Worm (Caenorhabditis elegans) whole organism, late embryonic: Measurements from ENCODE around the gene erd-2.1.
A peak's percentile ranks its signal among the peaks of the same experiment; 100 is the strongest.

ENCODE experiments used
- F13H6.1 ChIP-seq: sonication (generic microtip); optimal IDR thresholded peaks from 2 replicates; lab custom pipeline; 2016; ENCODE audit warnings: missing genetic modification characterization, missing compliant biosample characterization
- K02D7.2 ChIP-seq: sonication (generic microtip); optimal IDR thresholded peaks from 2 replicates; lab custom pipeline; 2017; ENCODE audit warnings: mild to moderate bottlenecking, missing genetic modification characterization, missing compliant biosample characterization
- K09A11.1 ChIP-seq: sonication (generic microtip); optimal IDR thresholded peaks from 2 replicates; lab custom pipeline; 2017; ENCODE audit warnings: antibody characterized with exemption, mild to moderate bottlenecking, missing genetic modification characterization, missing compliant biosample characterization; ENCODE audit not compliant: insufficient read depth
- T23F11.4 ChIP-seq: fragments of 200-800 bp; sonication (Bioruptor generic); optimal IDR thresholded peaks from 2 replicates; lab custom pipeline; 2018; ENCODE audit warnings: mild to moderate bottlenecking, missing genetic modification characterization, missing compliant biosample characterization
- Y22D7AL.16 ChIP-seq: sonication (generic microtip); optimal IDR thresholded peaks from 2 replicates; lab custom pipeline; 2016; ENCODE audit warnings: missing genetic modification characterization, missing compliant biosample characterization
- ceh-14 ChIP-seq: sonication (generic microtip); optimal IDR thresholded peaks from 2 replicates; lab custom pipeline; 2016; ENCODE audit warnings: missing genotype, missing genetic modification characterization, missing compliant biosample characterization
- ceh-19 ChIP-seq: fragments of 200-800 bp; sonication (Bioruptor generic); optimal IDR thresholded peaks from 2 replicates; lab custom pipeline; 2018; ENCODE audit warnings: mild to moderate bottlenecking, missing genetic modification characterization, missing compliant biosample characterization
- ceh-2 ChIP-seq: sonication (generic microtip); optimal IDR thresholded peaks from 2 replicates; lab custom pipeline; 2016; ENCODE audit warnings: missing genotype, missing genetic modification characterization, missing compliant biosample characterization
- ceh-22 ChIP-seq: sonication (generic microtip); optimal IDR thresholded peaks from 2 replicates; lab custom pipeline; 2017; ENCODE audit warnings: missing biosample characterization, missing genetic modification characterization
- ceh-24 ChIP-seq: sonication (generic microtip); optimal IDR thresholded peaks from 2 replicates; lab custom pipeline; 2016; ENCODE audit warnings: mild to moderate bottlenecking, missing genetic modification characterization, missing compliant biosample characterization
- ceh-34 ChIP-seq: sonication (generic microtip); optimal IDR thresholded peaks from 2 replicates; lab custom pipeline; 2016; ENCODE audit warnings: mild to moderate bottlenecking, missing genetic modification characterization, missing compliant biosample characterization
- ceh-45 ChIP-seq: fragments of 200-800 bp; sonication (Bioruptor generic); IDR thresholded peaks from 2 replicates; pipeline ENCODE4 v1.3.6; 2022; ENCODE audit warnings: missing genetic modification reagents, missing genetic modification characterization, missing compliant biosample characterization
- ceh-48 ChIP-seq: sonication (generic microtip); optimal IDR thresholded peaks from 2 replicates; lab custom pipeline; 2016; ENCODE audit warnings: missing genetic modification characterization, inconsistent platforms, missing compliant biosample characterization
- ceh-6 ChIP-seq: fragments of 200-800 bp; sonication (Bioruptor generic); optimal IDR thresholded peaks from 2 replicates; lab custom pipeline; 2018; ENCODE audit warnings: mild to moderate bottlenecking, missing genetic modification characterization, missing compliant biosample characterization
- che-1 ChIP-seq: sonication (generic microtip); optimal IDR thresholded peaks from 2 replicates; lab custom pipeline; 2016; ENCODE audit warnings: mild to moderate bottlenecking, missing genetic modification characterization, missing compliant biosample characterization
- dve-1 ChIP-seq: sonication (generic microtip); optimal IDR thresholded peaks from 2 replicates; lab custom pipeline; 2017; ENCODE audit warnings: antibody characterized with exemption, mild to moderate bottlenecking, missing genetic modification characterization, missing compliant biosample characterization
- elt-2 ChIP-seq: sonication (generic microtip); optimal IDR thresholded peaks from 2 replicates; lab custom pipeline; 2016; ENCODE audit warnings: missing genetic modification reagents, missing genetic modification characterization, missing compliant biosample characterization
- elt-4 ChIP-seq: sonication (generic microtip); optimal IDR thresholded peaks from 2 replicates; lab custom pipeline; 2016; ENCODE audit warnings: missing genetic modification characterization, missing compliant biosample characterization
- ets-4 ChIP-seq: sonication (generic microtip); optimal IDR thresholded peaks from 2 replicates; lab custom pipeline; 2016; ENCODE audit warnings: missing genetic modification characterization, missing compliant biosample characterization
- eyg-1 ChIP-seq: sonication (generic microtip); optimal IDR thresholded peaks from 2 replicates; lab custom pipeline; 2016; ENCODE audit warnings: missing genotype, missing genetic modification characterization, missing compliant biosample characterization
- fax-1 ChIP-seq: sonication (generic microtip); optimal IDR thresholded peaks from 2 replicates; lab custom pipeline; 2016; ENCODE audit warnings: missing genotype, missing genetic modification characterization, missing compliant biosample characterization
- gmeb-2 ChIP-seq: sonication (generic microtip); optimal IDR thresholded peaks from 2 replicates; lab custom pipeline; 2016; ENCODE audit warnings: missing genetic modification characterization, inconsistent platforms, missing compliant biosample characterization
- hlh-15 ChIP-seq: sonication (generic microtip); optimal IDR thresholded peaks from 2 replicates; lab custom pipeline; 2016; ENCODE audit warnings: missing genetic modification characterization, missing compliant biosample characterization
- hlh-6 ChIP-seq: sonication (generic microtip); optimal IDR thresholded peaks from 2 replicates; lab custom pipeline; 2016; ENCODE audit warnings: missing genotype, missing genetic modification characterization, missing compliant biosample characterization
- lim-6 ChIP-seq: sonication (generic microtip); optimal IDR thresholded peaks from 2 replicates; lab custom pipeline; 2016; ENCODE audit warnings: missing genetic modification characterization, missing compliant biosample characterization
- lin-11 ChIP-seq: fragments of 200-800 bp; sonication (Bioruptor generic); optimal IDR thresholded peaks from 2 replicates; lab custom pipeline; 2018; ENCODE audit warnings: mild to moderate bottlenecking, missing genetic modification characterization, missing compliant biosample characterization
- madf-2 ChIP-seq: sonication (generic microtip); optimal IDR thresholded peaks from 2 replicates; lab custom pipeline; 2017; ENCODE audit warnings: missing genetic modification characterization, missing compliant biosample characterization
- mec-3 ChIP-seq: sonication (generic microtip); optimal IDR thresholded peaks from 2 replicates; lab custom pipeline; 2016; ENCODE audit warnings: borderline replicate concordance, missing genetic modification characterization, missing compliant biosample characterization
- nfya-1 ChIP-seq: sonication (generic microtip); optimal IDR thresholded peaks from 2 replicates; lab custom pipeline; 2017; ENCODE audit warnings: missing genetic modification characterization, mild to moderate bottlenecking, missing compliant biosample characterization, antibody characterized with exemption, moderate library complexity
- nhr-11 ChIP-seq: fragments of 150-350 bp; optimal IDR thresholded peaks from 2 replicates; lab custom pipeline; 2014; ENCODE audit warnings: missing biosample characterization, missing genetic modification characterization
- npax-4 ChIP-seq: sonication (generic microtip); optimal IDR thresholded peaks from 2 replicates; lab custom pipeline; 2016; ENCODE audit warnings: missing genetic modification characterization, missing compliant biosample characterization
- odd-2 ChIP-seq: sonication (generic microtip); optimal IDR thresholded peaks from 2 replicates; lab custom pipeline; 2017; ENCODE audit warnings: antibody characterized with exemption, mild to moderate bottlenecking, missing genetic modification characterization, missing compliant biosample characterization
- pat-9 ChIP-seq: fragments of 200-800 bp; sonication (Bioruptor generic); optimal IDR thresholded peaks from 2 replicates; lab custom pipeline; 2018; ENCODE audit warnings: mild to moderate bottlenecking, missing genetic modification characterization, moderate library complexity, missing compliant biosample characterization
- pax-1 ChIP-seq: fragments of 150-350 bp; optimal IDR thresholded peaks from 2 replicates; lab custom pipeline; 2014; ENCODE audit warnings: missing biosample characterization, missing genetic modification characterization
- pha-2 ChIP-seq: sonication (generic microtip); optimal IDR thresholded peaks from 2 replicates; lab custom pipeline; 2017; ENCODE audit warnings: mild to moderate bottlenecking, missing genetic modification characterization, missing compliant biosample characterization
- pros-1 ChIP-seq: fragments of 150-350 bp; optimal IDR thresholded peaks from 2 replicates; lab custom pipeline; 2014; ENCODE audit warnings: missing biosample characterization, missing genetic modification reagents, missing genetic modification characterization
- rnt-1 ChIP-seq: sonication (generic microtip); optimal IDR thresholded peaks from 2 replicates; lab custom pipeline; 2016; ENCODE audit warnings: missing genetic modification characterization, missing compliant biosample characterization
- sdc-2 ChIP-seq: sonication (generic microtip); optimal IDR thresholded peaks from 2 replicates; lab custom pipeline; 2016; ENCODE audit warnings: missing genotype, missing genetic modification characterization, missing compliant biosample characterization
- sox-4 ChIP-seq: sonication (generic microtip); optimal IDR thresholded peaks from 2 replicates; lab custom pipeline; 2017; ENCODE audit warnings: mild to moderate bottlenecking, missing genetic modification characterization, inconsistent platforms, missing compliant biosample characterization
- syd-9 ChIP-seq: sonication (generic microtip); optimal IDR thresholded peaks from 2 replicates; lab custom pipeline; 2016; ENCODE audit warnings: mild to moderate bottlenecking, missing genetic modification characterization, moderate library complexity, missing compliant biosample characterization
- tbx-2 ChIP-seq: sonication (generic microtip); optimal IDR thresholded peaks from 2 replicates; lab custom pipeline; 2016; ENCODE audit warnings: missing genetic modification characterization, missing compliant biosample characterization
- tbx-7 ChIP-seq: sonication (generic microtip); optimal IDR thresholded peaks from 2 replicates; lab custom pipeline; 2016; ENCODE audit warnings: missing genotype, missing genetic modification characterization, missing compliant biosample characterization
- ttx-3 ChIP-seq: sonication (generic microtip); optimal IDR thresholded peaks from 2 replicates; lab custom pipeline; 2016; ENCODE audit warnings: missing genetic modification reagents, missing genetic modification characterization, missing compliant biosample characterization
- unc-3 ChIP-seq, 2 experiments: fragments of 200-800 bp in 1 of 2; sonication (Bioruptor generic) in 1 of 2; sonication (generic microtip) in 1 of 2; conservative IDR thresholded peaks in 1 of 2; optimal IDR thresholded peaks in 1 of 2; 2 replicates each; pipeline versions ENCODE4 v1.3.6 to Lab custom; 2016 to 2022; ENCODE audit warnings: missing compliant biosample characterization in 2 of 2, missing genetic modification characterization in 2 of 2, missing genetic modification reagents in 1 of 2
- unc-42 ChIP-seq: sonication (generic microtip); optimal IDR thresholded peaks from 2 replicates; lab custom pipeline; 2016; ENCODE audit warnings: missing genotype, missing genetic modification characterization, missing compliant biosample characterization
- unc-55 ChIP-seq: sonication (generic microtip); optimal IDR thresholded peaks from 2 replicates; lab custom pipeline; 2017; ENCODE audit warnings: missing biosample characterization, missing genetic modification reagents, missing genetic modification characterization
- unc-86 ChIP-seq: sonication (generic microtip); optimal IDR thresholded peaks from 2 replicates; lab custom pipeline; 2016; ENCODE audit warnings: missing genetic modification characterization, missing compliant biosample characterization
- zip-5 ChIP-seq: sonication (generic microtip); optimal IDR thresholded peaks from 2 replicates; lab custom pipeline; 2016; ENCODE audit warnings: missing genetic modification characterization, missing compliant biosample characterization
- ztf-16 ChIP-seq: sonication (generic microtip); optimal IDR thresholded peaks from 2 replicates; lab custom pipeline; 2017; ENCODE audit warnings: missing genetic modification characterization, missing compliant biosample characterization

The erd-2.1 gene

ce11 chrX:10146592-10146991 is 12.0 kb downstream of the erd-2.1 start, which contains the start of gene unc-115 (continued):
- TF ChIP-seq pha-2 (tag; lab: Kevin White, UChicago) (peak; percentile 50), unc-3 (GFP tag; conservative IDR thresholded peaks at IDR 0.05; lab: Robert Waterston, UW) (no peak), unc-3 (tag; optimal IDR thresholded peaks at IDR 0.05; lab: Kevin White, UChicago) (peak; percentile 39), ceh-22 (tag; lab: Kevin White, UChicago) (no peak), ceh-14 (tag; lab: Kevin White, UChicago) (peak; percentile 86), eyg-1 (tag; lab: Kevin White, UChicago) (peak; percentile 61), rnt-1 (tag; lab: Kevin White, UChicago) (peak; percentile 75), ceh-24 (no peak), T23F11.4 (GFP tag; lab: Kevin White, UChicago) (peak; percentile 74), ceh-48 (peak; percentile 97), ceh-6 (GFP tag; lab: Kevin White, UChicago) (no peak), ztf-16 (tag; lab: Kevin White, UChicago) (no peak), hlh-15 (no peak), hlh-6 (peak; percentile 29), ceh-34 (tag; lab: Kevin White, UChicago) (peak; percentile 88), unc-42 (tag; lab: Kevin White, UChicago) (peak; percentile 97), pat-9 (no peak), pros-1 (peak; percentile 97), ets-4 (tag; lab: Kevin White, UChicago) (peak; percentile 57), lim-6 (tag; lab: Kevin White, UChicago) (peak; percentile 18), syd-9 (tag; lab: Kevin White, UChicago) (peak; percentile 61), tbx-2 (tag; lab: Kevin White, UChicago) (peak; percentile 92), madf-2 (tag; lab: Kevin White, UChicago) (peak; percentile 25), pax-1 (tag; lab: Kevin White, UChicago) (no peak), ceh-19 (GFP tag; lab: Kevin White, UChicago) (peak; percentile 24), ceh-2 (tag; lab: Kevin White, UChicago) (peak; percentile 64), F13H6.1 (tag; lab: Kevin White, UChicago) (peak; percentile 62)

ce11 chrX:10145011-10145410 is 13.6 kb downstream of the erd-2.1 start:
- TF ChIP-seq ceh-19 (GFP tag; lab: Kevin White, UChicago) = peak; percentile 8
- TF ChIP-seq ceh-2 (tag; lab: Kevin White, UChicago) = no peak
- TF ChIP-seq fax-1 (tag; lab: Kevin White, UChicago) = peak; percentile 8
- TF ChIP-seq mec-3 = no peak
- TF ChIP-seq gmeb-2 = peak; percentile 47
- TF ChIP-seq madf-2 (tag; lab: Kevin White, UChicago) = no peak
- no peak for TF ChIP-seq hlh-6
- TF ChIP-seq ttx-3 (tag; lab: Kevin White, UChicago) = peak; percentile 28
- TF ChIP-seq F13H6.1 (tag; lab: Kevin White, UChicago) = peak; percentile 22
- no peak for TF ChIP-seq lim-6 (tag; lab: Kevin White, UChicago)
- TF ChIP-seq unc-86 (tag; lab: Kevin White, UChicago) = no peak
- no peak for TF ChIP-seq ceh-6 (GFP tag; lab: Kevin White, UChicago)
- no peak for TF ChIP-seq pax-1 (tag; lab: Kevin White, UChicago)
- no peak for TF ChIP-seq K02D7.2
- TF ChIP-seq che-1 (tag; lab: Kevin White, UChicago) = peak; percentile 54
- TF ChIP-seq nfya-1 (tag; lab: Kevin White, UChicago) = no peak
- no peak for TF ChIP-seq K09A11.1 (tag; lab: Kevin White, UChicago)
- no peak for TF ChIP-seq zip-5 (tag; lab: Kevin White, UChicago)
- no peak for TF ChIP-seq npax-4 (tag; lab: Kevin White, UChicago)
- TF ChIP-seq elt-4 (tag; lab: Kevin White, UChicago) = no peak
- peak; percentile 53 for TF ChIP-seq sox-4 (tag; lab: Kevin White, UChicago)
- peak; percentile 41 for TF ChIP-seq syd-9 (tag; lab: Kevin White, UChicago)
- TF ChIP-seq dve-1 (tag; lab: Kevin White, UChicago) = peak; percentile 38
- TF ChIP-seq lin-11 = no peak
- TF ChIP-seq pat-9 = peak; percentile 53
- TF ChIP-seq Y22D7AL.16 (tag; lab: Kevin White, UChicago) = peak; percentile 14
- TF ChIP-seq sdc-2 (tag; lab: Kevin White, UChicago) = peak; percentile 17
- no peak for TF ChIP-seq tbx-7 (tag; lab: Kevin White, UChicago)
- no peak for TF ChIP-seq ztf-16 (tag; lab: Kevin White, UChicago)
- no peak for TF ChIP-seq unc-55 (GFP tag; lab: Kevin White, UChicago)
- TF ChIP-seq ceh-45 = 0 out of 2 replicates have a peak, but pooled peaks have one; percentile 49
- TF ChIP-seq odd-2 (tag; lab: Kevin White, UChicago) = no peak
- TF ChIP-seq nhr-11 (tag; lab: Kevin White, UChicago) = no peak
- TF ChIP-seq hlh-15 = no peak
- no peak for TF ChIP-seq unc-42 (tag; lab: Kevin White, UChicago)
- TF ChIP-seq ceh-22 (tag; lab: Kevin White, UChicago) = no peak
- peak; percentile 36 for TF ChIP-seq elt-2
